Worm (Caenorhabditis elegans) whole organism, late embryonic: ENCODE measurements around the gene C29F7.1.

ENCODE experiments used
- ceh-9 ChIP-seq: sonication (generic microtip); optimal IDR thresholded peaks from 2 replicates; lab custom pipeline; 2016; ENCODE audit warnings: mild to moderate bottlenecking, missing genetic modification characterization, inconsistent platforms, missing compliant biosample characterization
- hlh-8 ChIP-seq: sonication (generic microtip); optimal IDR thresholded peaks from 2 replicates; lab custom pipeline; 2016; ENCODE audit warnings: missing genotype, missing genetic modification characterization, missing compliant biosample characterization
- pqm-1 ChIP-seq: sonication (generic microtip); optimal IDR thresholded peaks from 2 replicates; lab custom pipeline; 2016; ENCODE audit warnings: missing genetic modification characterization, missing compliant biosample characterization

DNA sequence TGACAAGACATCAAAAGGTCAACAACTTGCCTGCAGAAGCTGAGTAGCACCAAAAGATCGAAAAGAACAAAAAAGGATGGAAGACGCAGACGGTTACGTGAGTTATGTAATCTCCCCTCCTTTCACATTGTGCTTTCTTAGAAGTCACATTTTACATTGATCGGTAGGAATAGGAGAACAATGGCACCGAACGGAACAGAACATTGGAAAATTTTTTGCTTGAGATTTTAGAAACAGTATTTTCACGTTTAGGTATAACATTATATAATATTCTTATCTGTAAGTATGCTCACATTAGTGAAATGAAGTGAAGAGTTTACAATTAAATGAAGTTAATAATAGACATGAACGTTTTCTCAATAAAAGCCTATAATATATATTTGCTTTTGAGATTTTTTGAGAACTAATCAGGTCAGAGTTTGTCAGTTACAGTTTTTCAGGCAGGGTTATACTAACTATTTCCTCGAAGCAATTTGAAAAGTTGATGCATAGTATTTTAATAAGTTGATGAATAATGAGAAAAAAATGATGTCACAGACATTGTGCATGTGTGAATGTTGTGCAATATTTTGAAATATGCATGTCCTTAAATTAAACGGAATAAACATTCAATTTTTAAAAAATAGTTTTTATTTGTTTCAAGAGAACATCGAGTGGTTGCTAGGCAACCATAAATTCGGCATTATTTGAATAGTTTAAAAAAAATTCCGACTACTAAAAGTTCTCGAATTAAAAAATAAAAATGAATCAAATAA is 28.6 kb upstream of the C29F7.1 start:
- TF ChIP-seq ceh-9 (no peak), hlh-8 (no peak), pqm-1 (tag; lab: Kevin White, UChicago) (no peak)
